Fruit fly (Drosophila melanogaster) Kc167 (cell line): ENCODE data around the gene p115.

Experiments used
- psq ChIP-seq: fragments of >200 bp; optimal IDR thresholded peaks from 2 replicates; lab custom pipeline; 2017; ENCODE audit warnings: missing external identifiers
- ttk ChIP-seq: sonication (Bioruptor generic); optimal IDR thresholded peaks from 2 replicates; lab custom pipeline; 2017; ENCODE audit warnings: missing external identifiers

dm6 chrX:7874094-7874493 lies 19.7 kb upstream of the p115 start, which contains the start of gene Ir7c:
- TF ChIP-seq ttk (lab: Kevin White, UChicago) = no peak
- TF ChIP-seq psq (lab: Kevin White, UChicago) = no peak
